Fruit fly (Drosophila melanogaster): ENCODE data around the gene Cyp4ae1.

The Cyp4ae1 gene

dm6 chrX:2161020-2161419 lies 17.8 kb upstream of the Cyp4ae1 start (continued):
- no peak for TF ChIP-seq D19B (GFP tag; optimal IDR thresholded peaks at IDR 0.05)
- TF ChIP-seq TFAM (GFP tag; optimal IDR thresholded peaks at IDR 0.05): no peak
- TF ChIP-seq GATAe (GFP tag; conservative IDR thresholded peaks at IDR 0.05): peak; percentile 82
- peak; percentile 78 for TF ChIP-seq row (GFP tag; IDR thresholded peaks at IDR 0.05)
- no peak for TF ChIP-seq crc (GFP tag; optimal IDR thresholded peaks at IDR 0.05)
- TF ChIP-seq pho (GFP tag; optimal IDR thresholded peaks at IDR 0.05): no peak
- TF ChIP-seq CG15696 (tag; optimal IDR thresholded peaks at IDR 0.05): no peak
- TF ChIP-seq PHDP (tag; optimal IDR thresholded peaks at IDR 0.05): no peak
- TF ChIP-seq Trl (optimal IDR thresholded peaks at IDR 0.05): no peak
- TF ChIP-seq Trl (GFP tag; optimal IDR thresholded peaks at IDR 0.05): no peak
- TF ChIP-seq Doc2 (GFP tag; IDR thresholded peaks at IDR 0.05): no peak
- TF ChIP-seq Fer3 (tag; optimal IDR thresholded peaks at IDR 0.05): peak; percentile 23
- peak; percentile 66 for TF ChIP-seq HmgZ (tag; optimal IDR thresholded peaks at IDR 0.05)
- no peak for TF ChIP-seq croc (GFP tag; conservative IDR thresholded peaks at IDR 0.05)
- no peak for TF ChIP-seq Fer2 (tag; optimal IDR thresholded peaks at IDR 0.05)
- TF ChIP-seq sna (GFP tag; IDR thresholded peaks at IDR 0.05; ENCODE audit: partially characterized antibody): no peak
- TF ChIP-seq Hey (tag; optimal IDR thresholded peaks at IDR 0.05): peak; percentile 82
- TF ChIP-seq eyg (GFP tag; optimal IDR thresholded peaks at IDR 0.05): no peak
- peak; percentile 58 for TF ChIP-seq Deaf1 (tag; optimal IDR thresholded peaks at IDR 0.05)
- TF ChIP-seq org-1 (GFP tag; optimal IDR thresholded peaks at IDR 0.05): no peak
- no peak for TF ChIP-seq run (tag; optimal IDR thresholded peaks at IDR 0.05)
- no peak for TF ChIP-seq Sox100B (GFP tag; optimal IDR thresholded peaks at IDR 0.05)
- TF ChIP-seq Fer1 (GFP tag; optimal IDR thresholded peaks at IDR 0.05): peak; percentile 52
- no peak for TF ChIP-seq cad (GFP tag; optimal IDR thresholded peaks at IDR 0.05)
- peak; percentile 82 for TF ChIP-seq sug (tag; optimal IDR thresholded peaks at IDR 0.05)
- TF ChIP-seq Atf3 (GFP tag; optimal IDR thresholded peaks at IDR 0.05): no peak
- TF ChIP-seq CG10462 (GFP tag; optimal IDR thresholded peaks at IDR 0.05): no peak
- no peak for TF ChIP-seq CG4404 (GFP tag; IDR thresholded peaks at IDR 0.05)
- no peak for TF ChIP-seq Bteb2 (GFP tag; optimal IDR thresholded peaks at IDR 0.05)
- no peak for TF ChIP-seq CG11247 (GFP tag; IDR thresholded peaks at IDR 0.05)
- peak; percentile 72 for TF ChIP-seq Med (GFP tag)
- TF ChIP-seq CG4617 (GFP tag; optimal IDR thresholded peaks at IDR 0.05; ENCODE audit: borderline replicate concordance): no peak
- TF ChIP-seq da (GFP tag; optimal IDR thresholded peaks at IDR 0.05): no peak
- TF ChIP-seq nom (GFP tag; optimal IDR thresholded peaks at IDR 0.05): no peak
- TF ChIP-seq CG12299 (tag; optimal IDR thresholded peaks at IDR 0.05): no peak
- TF ChIP-seq CG12769 (tag; optimal IDR thresholded peaks at IDR 0.05): peak; percentile 66
- peak; percentile 72 for TF ChIP-seq CG18599 (GFP tag; optimal IDR thresholded peaks at IDR 0.05)
- no peak for TF ChIP-seq CG10274 (GFP tag; optimal IDR thresholded peaks at IDR 0.05)
- no peak for TF ChIP-seq CG12744 (GFP tag; optimal IDR thresholded peaks at IDR 0.05)
- TF ChIP-seq Tbp (GFP tag; optimal IDR thresholded peaks at IDR 0.05): no peak
- TF ChIP-seq CG34376 (GFP tag; optimal IDR thresholded peaks at IDR 0.05): peak; percentile 63
- TF ChIP-seq toy (GFP tag; IDR thresholded peaks at IDR 0.05): no peak
- no peak for TF ChIP-seq ham (GFP tag; IDR thresholded peaks at IDR 0.05)
- TF ChIP-seq lbe (GFP tag; optimal IDR thresholded peaks at IDR 0.05): no peak
- TF ChIP-seq seq (GFP tag; IDR thresholded peaks at IDR 0.05): no peak
- peak; percentile 55 for TF ChIP-seq cwo (GFP tag; optimal IDR thresholded peaks at IDR 0.05)
- TF ChIP-seq jigr1 (GFP tag; IDR thresholded peaks at IDR 0.05): no peak
- TF ChIP-seq Blimp-1 (GFP tag; optimal IDR thresholded peaks at IDR 0.05): no peak
- TF ChIP-seq CG8089 (GFP tag; optimal IDR thresholded peaks at IDR 0.05): no peak
- TF ChIP-seq tll (GFP tag; optimal IDR thresholded peaks at IDR 0.05): no peak
- no peak for TF ChIP-seq CG9437 (GFP tag; optimal IDR thresholded peaks at IDR 0.05)
- no peak for TF ChIP-seq gcm2 (GFP tag; optimal IDR thresholded peaks at IDR 0.05)
